Worm (Caenorhabditis elegans) whole organism, midembryonic: ENCODE data around the gene Y57G11C.52.

Experiments
- T22C8.4 ChIP-seq: fragments of 200-800 bp; sonication (Bioruptor generic); IDR thresholded peaks from 2 replicates; pipeline ENCODE4 v1.3.6; 2022; ENCODE audit warnings: missing genetic modification characterization, missing compliant biosample characterization
- cog-1 ChIP-seq: sonication (generic microtip); optimal IDR thresholded peaks from 2 replicates; lab custom pipeline; 2016; ENCODE audit warnings: missing genetic modification characterization, missing compliant biosample characterization
- flt-1 ChIP-seq: fragments of 200-800 bp; sonication (Bioruptor generic); IDR thresholded peaks from 2 replicates; pipeline ENCODE4 v1.3.6; 2022; ENCODE audit warnings: missing genetic modification characterization, missing compliant biosample characterization
- klf-2 ChIP-seq: fragments of 200-800 bp; sonication (Bioruptor generic); conservative IDR thresholded peaks from 2 replicates; pipeline ENCODE4 v1.3.6; 2022; ENCODE audit warnings: missing genetic modification reagents, missing genetic modification characterization, missing compliant biosample characterization
- med-1 ChIP-seq: sonication (generic microtip); optimal IDR thresholded peaks from 2 replicates; lab custom pipeline; 2017; ENCODE audit warnings: missing genetic modification characterization, mild to moderate bottlenecking, missing compliant biosample characterization, antibody characterized with exemption, missing genetic modification reagents; ENCODE audit not compliant: insufficient read depth
- ref-1 ChIP-seq: fragments of 200-800 bp; sonication (Bioruptor generic); conservative IDR thresholded peaks from 2 replicates; pipeline ENCODE4 v1.3.6; 2022; ENCODE audit warnings: missing genetic modification reagents, missing genetic modification characterization, missing compliant biosample characterization
- tab-1 ChIP-seq: fragments of 200-800 bp; sonication (Bioruptor generic); IDR thresholded peaks from 2 replicates; pipeline ENCODE4 v1.3.6; 2022; ENCODE audit warnings: missing genetic modification characterization, missing compliant biosample characterization
- ztf-23 ChIP-seq: fragments of 200-800 bp; sonication (Bioruptor generic); IDR thresholded peaks from 2 replicates; pipeline ENCODE4 v1.3.6; 2022; ENCODE audit warnings: missing genetic modification reagents, missing genetic modification characterization, missing compliant biosample characterization
- ztf-29 ChIP-seq: fragments of 200-800 bp; sonication (Bioruptor generic); IDR thresholded peaks from 2 replicates; pipeline ENCODE4 v1.3.6; 2022; ENCODE audit warnings: missing genetic modification reagents, missing genetic modification characterization, missing compliant biosample characterization

Gene Y57G11C.52

ce11 chrIV:14853703-14854102 lies at the start of gene Y57G11C.52:
Gene Y57G11C.52 (plus strand): TSS chrIV:14854003.
- TF ChIP-seq flt-1 (GFP tag; lab: Robert Waterston, UW) (no peak), med-1 (GFP tag; lab: Kevin White, UChicago) (no peak), ztf-29 (GFP tag; lab: Robert Waterston, UW) (no peak), ztf-23 (GFP tag; lab: Robert Waterston, UW) (no peak), cog-1 (tag; lab: Kevin White, UChicago) (no peak), ref-1 (no peak), tab-1 (no peak), klf-2 (no peak), T22C8.4 (GFP tag; lab: Robert Waterston, UW) (no peak)

ce11 chrIV:14806903-14807302 lies 46.9 kb upstream of the Y57G11C.52 start, which contains the start of gene oig-5:
Gene oig-5 (plus strand): TSS chrIV:14807203.
- TF ChIP-seq klf-2: no peak
- no peak for TF ChIP-seq flt-1 (GFP tag; lab: Robert Waterston, UW)
- no peak for TF ChIP-seq T22C8.4 (GFP tag; lab: Robert Waterston, UW)
- no peak for TF ChIP-seq med-1 (GFP tag; lab: Kevin White, UChicago)
- no peak for TF ChIP-seq ztf-23 (GFP tag; lab: Robert Waterston, UW)
- TF ChIP-seq ref-1: no peak
- TF ChIP-seq cog-1 (tag; lab: Kevin White, UChicago): no peak

ce11 chrIV:14816288-14816687 lies 37.5 kb upstream of the Y57G11C.52 start, which contains the start of gene Y57G11C.46:
Gene Y57G11C.46 (minus strand): TSS chrIV:14816388.
- TF ChIP-seq klf-2 (no peak), ref-1 (no peak), med-1 (GFP tag; lab: Kevin White, UChicago) (no peak), ztf-23 (GFP tag; lab: Robert Waterston, UW) (no peak), tab-1 (no peak), T22C8.4 (GFP tag; lab: Robert Waterston, UW) (no peak), ztf-29 (GFP tag; lab: Robert Waterston, UW) (no peak), cog-1 (tag; lab: Kevin White, UChicago) (no peak), flt-1 (GFP tag; lab: Robert Waterston, UW) (no peak)

- TF ChIP-seq flt-1 (GFP tag; lab: Robert Waterston, UW) (peak; percentile 14; the same call in 1 of the 2 replicates), tab-1 (no peak), ztf-23 (GFP tag; lab: Robert Waterston, UW) (no peak), ref-1 (no peak), T22C8.4 (GFP tag; lab: Robert Waterston, UW) (no peak)
These were observed 31.5 kb upstream of the Y57G11C.52 start for ce11 chrIV:14822267-14822666.

- no peak for TF ChIP-seq flt-1 (GFP tag; lab: Robert Waterston, UW)
- peak; percentile 40; the same call in 1 of the 2 replicates for TF ChIP-seq T22C8.4 (GFP tag; lab: Robert Waterston, UW)
- no peak for TF ChIP-seq ztf-23 (GFP tag; lab: Robert Waterston, UW)
- no peak for TF ChIP-seq ref-1
These were observed 29.6 kb upstream of the Y57G11C.52 start for ce11 chrIV:14824201-14824600.

- TF ChIP-seq ztf-29 (GFP tag; lab: Robert Waterston, UW) (no peak), cog-1 (tag; lab: Kevin White, UChicago) (peak; percentile 78), ref-1 (no peak), med-1 (GFP tag; lab: Kevin White, UChicago) (no peak), flt-1 (GFP tag; lab: Robert Waterston, UW) (0 out of 2 replicates have a peak, but pooled peaks have one; percentile 13), T22C8.4 (GFP tag; lab: Robert Waterston, UW) (no peak), klf-2 (no peak), ztf-23 (GFP tag; lab: Robert Waterston, UW) (no peak), tab-1 (no peak)
These were observed 28.9 kb upstream of the Y57G11C.52 start, which contains the start of gene sec-61.A for ce11 chrIV:14824878-14825352. Gene sec-61.A (minus strand): TSS chrIV:14825264.

- TF ChIP-seq ref-1: no peak
- no peak for TF ChIP-seq med-1 (GFP tag; lab: Kevin White, UChicago)
- no peak for TF ChIP-seq ztf-29 (GFP tag; lab: Robert Waterston, UW)
- TF ChIP-seq ztf-23 (GFP tag; lab: Robert Waterston, UW): no peak
- TF ChIP-seq klf-2: no peak
- TF ChIP-seq flt-1 (GFP tag; lab: Robert Waterston, UW): no peak
- TF ChIP-seq cog-1 (tag; lab: Kevin White, UChicago): no peak
- TF ChIP-seq tab-1: no peak
- no peak for TF ChIP-seq T22C8.4 (GFP tag; lab: Robert Waterston, UW)
These were observed 28.4 kb upstream of the Y57G11C.52 start, which contains the start of gene rps-18 for ce11 chrIV:14825379-14825778. Gene rps-18 (plus strand): TSS chrIV:14825679.

- TF ChIP-seq T22C8.4 (GFP tag; lab: Robert Waterston, UW) (no peak), ref-1 (no peak), tab-1 (no peak), cog-1 (tag; lab: Kevin White, UChicago) (no peak), med-1 (GFP tag; lab: Kevin White, UChicago) (no peak)
These were observed 27.5 kb upstream of the Y57G11C.52 start for ce11 chrIV:14826151-14826757.

ce11 chrIV:14828218-14828617 lies 25.6 kb upstream of the Y57G11C.52 start:
- no peak for TF ChIP-seq klf-2
- no peak for TF ChIP-seq ztf-29 (GFP tag; lab: Robert Waterston, UW)
- TF ChIP-seq tab-1: no peak
- no peak for TF ChIP-seq cog-1 (tag; lab: Kevin White, UChicago)
- no peak for TF ChIP-seq flt-1 (GFP tag; lab: Robert Waterston, UW)
- no peak for TF ChIP-seq ref-1
- TF ChIP-seq T22C8.4 (GFP tag; lab: Robert Waterston, UW): no peak
- no peak for TF ChIP-seq med-1 (GFP tag; lab: Kevin White, UChicago)
- TF ChIP-seq ztf-23 (GFP tag; lab: Robert Waterston, UW): no peak

ce11 chrIV:14829026-14829425 lies 24.8 kb upstream of the Y57G11C.52 start, which contains the start of gene hhat-2:
Gene hhat-2 (minus strand): TSS chrIV:14829126.
- no peak for TF ChIP-seq ztf-29 (GFP tag; lab: Robert Waterston, UW)
- no peak for TF ChIP-seq ref-1
- no peak for TF ChIP-seq T22C8.4 (GFP tag; lab: Robert Waterston, UW)
- no peak for TF ChIP-seq klf-2
- no peak for TF ChIP-seq cog-1 (tag; lab: Kevin White, UChicago)
- TF ChIP-seq tab-1: no peak
- TF ChIP-seq flt-1 (GFP tag; lab: Robert Waterston, UW): no peak
- TF ChIP-seq ztf-23 (GFP tag; lab: Robert Waterston, UW): no peak
- no peak for TF ChIP-seq med-1 (GFP tag; lab: Kevin White, UChicago)
